Worm (Caenorhabditis elegans) whole organism, L1 larva: Measurements from ENCODE around the gene gmn-1.

Experiments
- Y116A8C.19 ChIP-seq: sonication (generic microtip); optimal IDR thresholded peaks from 2 replicates; lab custom pipeline; 2016; ENCODE audit warnings: missing compliant biosample characterization, missing genetic modification characterization, borderline replicate concordance
- aha-1 ChIP-seq: fragments of 150-350 bp; optimal IDR thresholded peaks from 2 replicates; lab custom pipeline; 2014; ENCODE audit warnings: missing biosample characterization, missing genetic modification characterization
- aly-2 ChIP-seq: fragments of 150-350 bp; optimal IDR thresholded peaks from 2 replicates; lab custom pipeline; 2014; ENCODE audit warnings: missing biosample characterization, missing genetic modification characterization
- ama-1 ChIP-seq: fragments of 150-350 bp; optimal IDR thresholded peaks from 2 replicates; lab custom pipeline; 2014
- ceh-8 ChIP-seq: fragments of 200-800 bp; sonication (Bioruptor generic); optimal IDR thresholded peaks from 2 replicates; lab custom pipeline; 2018; ENCODE audit warnings: mild to moderate bottlenecking, missing genetic modification characterization, moderate library complexity, missing compliant biosample characterization
- ceh-90 ChIP-seq: sonication (generic microtip); optimal IDR thresholded peaks from 2 replicates; lab custom pipeline; 2016; ENCODE audit warnings: missing genetic modification characterization, missing compliant biosample characterization
- dpl-1 ChIP-seq, 3 experiments: fragments of 150-350 bp in 2 of 3; sonication (generic microtip) in 1 of 3; optimal IDR thresholded peaks; 2 replicates each; lab custom pipeline; 2014 to 2017; ENCODE audit warnings: missing biosample characterization in 3 of 3, missing genetic modification characterization in 3 of 3, missing genetic modification reagents in 3 of 3
- dsc-1 ChIP-seq: sonication (generic microtip); optimal IDR thresholded peaks from 2 replicates; lab custom pipeline; 2016; ENCODE audit warnings: mild to moderate bottlenecking, missing genetic modification characterization, missing compliant biosample characterization
- efl-1 ChIP-seq, 4 experiments: fragments of 150-350 bp; optimal IDR thresholded peaks in 3 of 4; peaks in 1 of 4; 1 replicate in 1 of 4; 2 replicates in 3 of 4; lab custom pipeline; 2014; ENCODE audit warnings: missing biosample characterization in 2 of 4, missing genetic modification characterization in 2 of 4, missing genetic modification reagents in 2 of 4
- efl-3 ChIP-seq: fragments of 200-800 bp; sonication (Bioruptor generic); optimal IDR thresholded peaks from 2 replicates; lab custom pipeline; 2018; ENCODE audit warnings: mild to moderate bottlenecking, missing genetic modification characterization, missing compliant biosample characterization
- elt-2 ChIP-seq: sonication (generic microtip); optimal IDR thresholded peaks from 2 replicates; lab custom pipeline; 2016; ENCODE audit warnings: missing genetic modification characterization, mild to moderate bottlenecking, inconsistent platforms, missing compliant biosample characterization, missing genetic modification reagents
- elt-3 ChIP-seq, 6 experiments: fragments of 150-350 bp in 1 of 6; sonication (generic microtip); optimal IDR thresholded peaks; 2 replicates each; lab custom pipeline; 2017 to 2018; ENCODE audit warnings: missing biosample characterization in 6 of 6, missing genetic modification characterization in 6 of 6, inconsistent platforms in 1 of 6
- fkh-10 ChIP-seq: sonication (generic microtip); optimal IDR thresholded peaks from 2 replicates; lab custom pipeline; 2017; ENCODE audit warnings: missing biosample characterization, missing genetic modification reagents, missing genetic modification characterization
- fkh-8 ChIP-seq: sonication (generic microtip); optimal IDR thresholded peaks from 2 replicates; lab custom pipeline; 2016; ENCODE audit warnings: mild to moderate bottlenecking, missing genetic modification characterization, missing compliant biosample characterization
- hlh-17 ChIP-seq: fragments of 200-800 bp; sonication (Bioruptor generic); optimal IDR thresholded peaks from 2 replicates; lab custom pipeline; 2018; ENCODE audit warnings: missing genetic modification characterization, mild to moderate bottlenecking, missing compliant biosample characterization, moderate library complexity, borderline replicate concordance
- jun-1 ChIP-seq: fragments of 150-350 bp; optimal IDR thresholded peaks from 2 replicates; lab custom pipeline; 2014; ENCODE audit warnings: missing biosample characterization, missing genetic modification reagents, missing genetic modification characterization
- lin-35 ChIP-seq, 2 experiments: fragments of 150-350 bp; optimal IDR thresholded peaks; 2 replicates each; lab custom pipeline; 2014; ENCODE audit warnings: missing biosample characterization in 2 of 2, missing genetic modification characterization in 2 of 2, missing genetic modification reagents in 2 of 2
- lir-3 ChIP-seq: sonication (generic microtip); optimal IDR thresholded peaks from 2 replicates; lab custom pipeline; 2016; ENCODE audit warnings: mild to moderate bottlenecking, missing genetic modification characterization, moderate library complexity, missing compliant biosample characterization; ENCODE audit not compliant: poor library complexity
- nhr-12 ChIP-seq: sonication (generic microtip); optimal IDR thresholded peaks from 2 replicates; lab custom pipeline; 2017; ENCODE audit warnings: missing biosample characterization, missing genetic modification characterization
- nhr-237 ChIP-seq: fragments of 150-350 bp; optimal IDR thresholded peaks from 2 replicates; lab custom pipeline; 2014; ENCODE audit warnings: missing biosample characterization, missing genetic modification characterization
- nhr-28 ChIP-seq: fragments of 150-350 bp; optimal IDR thresholded peaks from 2 replicates; lab custom pipeline; 2014; ENCODE audit warnings: missing biosample characterization, missing genetic modification characterization
- nhr-76 ChIP-seq: sonication (generic microtip); optimal IDR thresholded peaks from 2 replicates; lab custom pipeline; 2017; ENCODE audit warnings: missing biosample characterization, missing genetic modification characterization
- nhr-77 ChIP-seq: fragments of 150-350 bp; optimal IDR thresholded peaks from 2 replicates; lab custom pipeline; 2014; ENCODE audit warnings: missing biosample characterization, missing genetic modification characterization
- nhr-90 ChIP-seq: sonication (generic microtip); optimal IDR thresholded peaks from 2 replicates; lab custom pipeline; 2016; ENCODE audit warnings: mild to moderate bottlenecking, missing genetic modification characterization, missing compliant biosample characterization; ENCODE audit not compliant: poor library complexity
- rnt-1 ChIP-seq: sonication (generic microtip); optimal IDR thresholded peaks from 2 replicates; lab custom pipeline; 2016; ENCODE audit warnings: mild to moderate bottlenecking, missing genetic modification characterization, moderate library complexity, missing compliant biosample characterization
- snu-23 ChIP-seq: sonication (generic microtip); optimal IDR thresholded peaks from 2 replicates; lab custom pipeline; 2016; ENCODE audit warnings: missing genetic modification characterization, missing compliant biosample characterization
- sptf-1 ChIP-seq: fragments of 150-350 bp; optimal IDR thresholded peaks from 2 replicates; lab custom pipeline; 2014; ENCODE audit warnings: missing biosample characterization, missing genetic modification characterization
- sup-37 ChIP-seq: fragments of 200-800 bp; sonication (Bioruptor generic); optimal IDR thresholded peaks from 2 replicates; lab custom pipeline; 2018; ENCODE audit warnings: mild to moderate bottlenecking, missing genetic modification characterization, missing compliant biosample characterization
- swsn-7 ChIP-seq: sonication (generic microtip); optimal IDR thresholded peaks from 2 replicates; lab custom pipeline; 2016; ENCODE audit warnings: missing genetic modification characterization, missing compliant biosample characterization
- tbx-2 ChIP-seq: sonication (generic microtip); optimal IDR thresholded peaks from 2 replicates; lab custom pipeline; 2016; ENCODE audit warnings: missing genetic modification characterization, missing compliant biosample characterization
- tlp-1 ChIP-seq: fragments of 150-350 bp; optimal IDR thresholded peaks from 2 replicates; lab custom pipeline; 2014; ENCODE audit warnings: missing biosample characterization, missing genetic modification characterization
- unc-30 ChIP-seq: sonication (generic microtip); optimal IDR thresholded peaks from 2 replicates; lab custom pipeline; 2017; ENCODE audit warnings: missing biosample characterization, missing genetic modification characterization
- unc-62 ChIP-seq: fragments of 150-350 bp; optimal IDR thresholded peaks from 2 replicates; lab custom pipeline; 2014; ENCODE audit warnings: missing biosample characterization, missing genetic modification reagents, missing genetic modification characterization
- unc-86 ChIP-seq: sonication (generic microtip); optimal IDR thresholded peaks from 2 replicates; lab custom pipeline; 2016; ENCODE audit warnings: missing genetic modification characterization, missing compliant biosample characterization
- unc-98 ChIP-seq: fragments of 200-800 bp; sonication (Bioruptor generic); IDR thresholded peaks from 2 replicates; pipeline ENCODE4 v1.3.6; 2022; ENCODE audit warnings: missing genetic modification characterization, missing compliant biosample characterization
- vab-15 ChIP-seq: sonication (generic microtip); optimal IDR thresholded peaks from 2 replicates; lab custom pipeline; 2017; ENCODE audit warnings: missing genotype, mild to moderate bottlenecking, missing genetic modification characterization, missing compliant biosample characterization
- zag-1 ChIP-seq: fragments of 150-350 bp; optimal IDR thresholded peaks from 2 replicates; lab custom pipeline; 2014; ENCODE audit warnings: missing biosample characterization, missing genetic modification characterization
- ztf-11 ChIP-seq, 2 experiments: sonication (generic microtip); optimal IDR thresholded peaks; 2 replicates each; lab custom pipeline; 2016 to 2017; ENCODE audit warnings: missing genetic modification characterization in 2 of 2, missing biosample characterization in 1 of 2, missing compliant biosample characterization in 1 of 2

gmn-1 gene

ce11 chrIII:12250114-12250792 lies 25.1 kb upstream of the gmn-1 start, which contains the start of the genes tim-1 and Y75B8A.23 (continued):
- TF ChIP-seq vab-15 (tag; lab: Kevin White, UChicago) (peak; percentile 88), dsc-1 (peak; percentile 98), nhr-12 (tag; lab: Kevin White, UChicago) (peak; percentile 38), zag-1 (tag; lab: Kevin White, UChicago) (peak; percentile 40), efl-3 (GFP tag; lab: Kevin White, UChicago) (peak; percentile 72), jun-1 (peak; percentile 91), tbx-2 (tag; lab: Kevin White, UChicago) (peak; percentile 97), fkh-8 (tag; lab: Kevin White, UChicago) (peak; percentile 97), snu-23 (GFP tag; lab: Kevin White, UChicago) (peak; percentile 98), nhr-28 (tag; lab: Kevin White, UChicago) (no peak), aha-1 (peak; percentile 67), nhr-76 (tag; lab: Kevin White, UChicago) (peak; percentile 81), nhr-77 (tag; lab: Kevin White, UChicago) (peak; percentile 97), dpl-1 (GFP tag; optimal IDR thresholded peaks at IDR 0.05; lab: Kevin White, UChicago) (peak; percentile 96 to 97 (median 97)), nhr-90 (tag; lab: Kevin White, UChicago) (peak; percentile 99), lir-3 (tag; lab: Kevin White, UChicago) (no peak), sup-37 (GFP tag; lab: Kevin White, UChicago) (peak; percentile 91), sptf-1 (tag; lab: Kevin White, UChicago) (peak; percentile 38), ceh-8 (GFP tag; lab: Kevin White, UChicago) (peak; percentile 84), unc-30 (tag; lab: Kevin White, UChicago) (no peak), swsn-7 (tag; lab: Kevin White, UChicago) (peak; percentile 97), ama-1 (lab: Kevin White, UChicago) (peak; percentile 99), unc-62 (GFP tag; lab: Kevin White, UChicago) (no peak), tlp-1 (tag; lab: Kevin White, UChicago) (no peak), fkh-10 (GFP tag; lab: Kevin White, UChicago) (peak; percentile 74), elt-2 (tag; lab: Kevin White, UChicago) (peak; percentile 93), ztf-11 (tag; optimal IDR thresholded peaks at IDR 0.05; lab: Kevin White, UChicago) (peak in 1 of 2 experiments; percentile 91), aly-2 (tag; lab: Kevin White, UChicago) (peak; percentile 97), Y116A8C.19 (tag; lab: Kevin White, UChicago) (no peak), nhr-237 (tag; lab: Kevin White, UChicago) (peak; percentile 86), hlh-17 (GFP tag; lab: Kevin White, UChicago) (peak; percentile 89), unc-86 (tag; lab: Kevin White, UChicago) (peak; percentile 90), unc-98 (GFP tag; lab: Robert Waterston, UW) (peak; percentile 41; the same call in 1 of the 2 replicates)

- TF ChIP-seq nhr-12 (tag; lab: Kevin White, UChicago) (no peak), rnt-1 (tag; lab: Kevin White, UChicago) (peak; percentile 26), ceh-90 (tag; lab: Kevin White, UChicago) (peak; percentile 58), efl-1 (optimal IDR thresholded peaks at IDR 0.05; lab: Kevin White, UChicago) (peak; percentile 7 to 59), efl-1 (GFP tag; optimal IDR thresholded peaks at IDR 0.05 in 1 of 2; lab: Kevin White, UChicago) (peak; percentile 52 to 88), dpl-1 (GFP tag; optimal IDR thresholded peaks at IDR 0.05; lab: Kevin White, UChicago) (peak in 2 of 3 experiments; percentile 3 to 42), lin-35 (GFP tag; optimal IDR thresholded peaks at IDR 0.05; lab: Kevin White, UChicago) (peak in 1 of 2 experiments; percentile 5), unc-86 (tag; lab: Kevin White, UChicago) (no peak), elt-3 (tag; optimal IDR thresholded peaks at IDR 0.05; lab: Kevin White, UChicago) (no peak)
These were observed 22.2 kb upstream of the gmn-1 start for ce11 chrIII:12247329-12247728.
